Worm (Caenorhabditis elegans): ENCODE data around the gene kbp-4.

kbp-4 gene

ce11 chrIII:1080536-1080935 is at the start of gene kbp-4, which contains the start of gene rab-18:
kbp-4 (plus strand) TSS chrIII:1080901.
rab-18 (minus strand) TSS chrIII:1080775.
- TF ChIP-seq pha-2 (tag; optimal IDR thresholded peaks at IDR 0.05) (no peak), ama-1 (optimal IDR thresholded peaks at IDR 0.05) (no peak), eyg-1 (tag; optimal IDR thresholded peaks at IDR 0.05) (no peak), Y22D7AL.16 (tag; optimal IDR thresholded peaks at IDR 0.05) (no peak), pat-9 (tag; optimal IDR thresholded peaks at IDR 0.05) (no peak), sox-4 (tag; optimal IDR thresholded peaks at IDR 0.05) (no peak), ceh-6 (GFP tag; optimal IDR thresholded peaks at IDR 0.05) (no peak), ceh-48 (tag; optimal IDR thresholded peaks at IDR 0.05) (peak; percentile 90), pqm-1 (tag; optimal IDR thresholded peaks at IDR 0.05) (peak; percentile 21), ceh-34 (tag; optimal IDR thresholded peaks at IDR 0.05) (peak; percentile 61), rnt-1 (tag; optimal IDR thresholded peaks at IDR 0.05) (peak; percentile 57), fkh-6 (tag; optimal IDR thresholded peaks at IDR 0.05) (no peak), unc-55 (GFP tag; optimal IDR thresholded peaks at IDR 0.05) (peak; percentile 36), ceh-30 (tag; optimal IDR thresholded peaks at IDR 0.05) (peak; percentile 49), hlh-30 (tag; optimal IDR thresholded peaks at IDR 0.05; ENCODE audit: insufficient read depth) (peak; percentile 97), tbx-7 (tag; optimal IDR thresholded peaks at IDR 0.05) (no peak), dve-1 (tag; optimal IDR thresholded peaks at IDR 0.05) (peak; percentile 49), lim-6 (tag; optimal IDR thresholded peaks at IDR 0.05) (no peak), odd-2 (tag; optimal IDR thresholded peaks at IDR 0.05) (peak; percentile 26), fkh-10 (GFP tag; optimal IDR thresholded peaks at IDR 0.05) (no peak), madf-2 (tag; optimal IDR thresholded peaks at IDR 0.05) (no peak), mec-3 (tag; optimal IDR thresholded peaks at IDR 0.05; ENCODE audit: borderline replicate concordance) (no peak), ahr-1 (tag; optimal IDR thresholded peaks at IDR 0.05) (no peak), pros-1 (tag; optimal IDR thresholded peaks at IDR 0.05) (no peak), unc-86 (tag; optimal IDR thresholded peaks at IDR 0.05) (no peak), syd-9 (tag; optimal IDR thresholded peaks at IDR 0.05) (no peak), unc-42 (tag; optimal IDR thresholded peaks at IDR 0.05) (peak; percentile 35), nhr-232 (tag; optimal IDR thresholded peaks at IDR 0.05) (no peak), hlh-15 (tag; optimal IDR thresholded peaks at IDR 0.05) (no peak), ceh-2 (tag; optimal IDR thresholded peaks at IDR 0.05) (no peak), tbx-2 (tag; optimal IDR thresholded peaks at IDR 0.05) (peak; percentile 60), fax-1 (tag; optimal IDR thresholded peaks at IDR 0.05) (no peak), hlh-8 (tag; optimal IDR thresholded peaks at IDR 0.05) (no peak), pag-3 (tag; optimal IDR thresholded peaks at IDR 0.05; ENCODE audit: borderline replicate concordance) (no peak), ceh-31 (tag; optimal IDR thresholded peaks at IDR 0.05) (peak; percentile 56), dmd-4 (tag; optimal IDR thresholded peaks at IDR 0.05; ENCODE audit: borderline replicate concordance) (no peak), C38D4.7 (GFP tag; optimal IDR thresholded peaks at IDR 0.05) (no peak), ceh-9 (tag; optimal IDR thresholded peaks at IDR 0.05) (no peak), lin-11 (tag; optimal IDR thresholded peaks at IDR 0.05) (no peak), sox-2 (GFP tag; IDR thresholded peaks at IDR 0.05) (no peak), K09A11.1 (tag; optimal IDR thresholded peaks at IDR 0.05; ENCODE audit: insufficient read depth) (no peak), ceh-19 (GFP tag; optimal IDR thresholded peaks at IDR 0.05) (no peak), ref-2 (tag; optimal IDR thresholded peaks at IDR 0.05) (no peak), hlh-6 (tag; optimal IDR thresholded peaks at IDR 0.05) (no peak), ceh-45 (GFP tag; IDR thresholded peaks at IDR 0.05) (no peak), unc-3 (GFP tag; conservative IDR thresholded peaks at IDR 0.05) (no peak), unc-3 (tag; optimal IDR thresholded peaks at IDR 0.05) (peak; percentile 7), nfya-1 (tag; optimal IDR thresholded peaks at IDR 0.05) (peak; percentile 88), ztf-16 (tag; optimal IDR thresholded peaks at IDR 0.05) (peak; percentile 9), che-1 (tag; optimal IDR thresholded peaks at IDR 0.05) (no peak), sdc-2 (tag; optimal IDR thresholded peaks at IDR 0.05) (no peak), C08G9.2 (tag; optimal IDR thresholded peaks at IDR 0.05) (no peak), ceh-24 (tag; optimal IDR thresholded peaks at IDR 0.05) (no peak), gmeb-2 (tag; optimal IDR thresholded peaks at IDR 0.05) (no peak)
